Fruit fly (Drosophila melanogaster) whole organism, embryonic: ENCODE results near the gene gpp.
A peak's percentile ranks its signal among the peaks of the same experiment; 100 is the strongest.

ENCODE experiments used
- CG1024 ChIP-seq: fragments of 200-800 bp; sonication (Bioruptor generic); IDR thresholded peaks from 2 replicates; pipeline ENCODE4 v1.3.6; 2022; ENCODE audit warnings: missing biosample characterization, missing genetic modification characterization
- CG11695 ChIP-seq: fragments of 200-800 bp; sonication (Bioruptor generic); IDR thresholded peaks from 3 replicates; pipeline ENCODE4 v1.3.6; 2022; ENCODE audit warnings: missing biosample characterization, missing genetic modification characterization
- CG13424 ChIP-seq: fragments of 200-800 bp; sonication (Bioruptor generic); optimal IDR thresholded peaks from 2 replicates; lab custom pipeline; 2019; ENCODE audit warnings: missing biosample characterization, mild to moderate bottlenecking, missing genetic modification characterization, moderate library complexity
- CG13624 ChIP-seq: fragments of 200-800 bp; sonication (Bioruptor generic); optimal IDR thresholded peaks from 2 replicates; lab custom pipeline; 2016; ENCODE audit warnings: missing biosample characterization, missing genetic modification characterization
- CG14014 ChIP-seq: fragments of 200-800 bp; sonication (Bioruptor generic); IDR thresholded peaks from 2 replicates; pipeline ENCODE4 v1.3.6; 2022; ENCODE audit warnings: missing biosample characterization, missing genetic modification characterization
- CG15011 ChIP-seq: fragments of 200-800 bp; sonication (Bioruptor generic); optimal IDR thresholded peaks from 3 replicates; lab custom pipeline; 2018; ENCODE audit warnings: missing biosample characterization, mild to moderate bottlenecking, missing genetic modification characterization
- CG15514 ChIP-seq: fragments of 200-800 bp; sonication (Bioruptor generic); optimal IDR thresholded peaks from 3 replicates; lab custom pipeline; 2017; ENCODE audit warnings: missing biosample characterization, missing genetic modification characterization, mild to moderate bottlenecking, moderate library complexity, missing genetic modification reagents
- CG18619 ChIP-seq: fragments of 200-800 bp; sonication (Bioruptor generic); optimal IDR thresholded peaks from 3 replicates; lab custom pipeline; 2017; ENCODE audit warnings: missing biosample characterization, mild to moderate bottlenecking, missing genetic modification characterization
- CG2199 ChIP-seq: fragments of 200-800 bp; sonication (Bioruptor generic); IDR thresholded peaks from 3 replicates; pipeline ENCODE4 v1.3.6; 2022; ENCODE audit warnings: missing biosample characterization, missing genetic modification characterization
- CG2202 ChIP-seq: fragments of 200-800 bp; sonication (Bioruptor generic); optimal IDR thresholded peaks from 2 replicates; lab custom pipeline; 2018; ENCODE audit warnings: missing biosample characterization, mild to moderate bottlenecking, missing genetic modification characterization
- CG3163 ChIP-seq: fragments of 200-800 bp; sonication (Bioruptor generic); optimal IDR thresholded peaks from 3 replicates; lab custom pipeline; 2016; ENCODE audit warnings: missing biosample characterization, missing genetic modification characterization
- CG32772 ChIP-seq: fragments of 200-800 bp; sonication (Bioruptor generic); IDR thresholded peaks from 2 replicates; pipeline ENCODE4 v1.3.6; 2022; ENCODE audit warnings: missing biosample characterization, missing genetic modification characterization
- CG4820 ChIP-seq: fragments of 200-800 bp; sonication (Bioruptor generic); optimal IDR thresholded peaks from 3 replicates; lab custom pipeline; 2016; ENCODE audit warnings: missing biosample characterization, missing genetic modification characterization
- CG5245 ChIP-seq: fragments of 200-800 bp; sonication (Bioruptor generic); optimal IDR thresholded peaks from 3 replicates; lab custom pipeline; 2016; ENCODE audit warnings: missing biosample characterization, missing genetic modification characterization
- CG6813 ChIP-seq: fragments of 200-800 bp; sonication (Bioruptor generic); optimal IDR thresholded peaks from 2 replicates; lab custom pipeline; 2017; ENCODE audit warnings: missing biosample characterization, missing genetic modification characterization, mild to moderate bottlenecking, moderate library complexity, missing genetic modification reagents
- CG7963 ChIP-seq: fragments of 200-800 bp; sonication (Bioruptor generic); IDR thresholded peaks from 3 replicates; pipeline ENCODE4 v1.3.6; 2022; ENCODE audit warnings: missing biosample characterization, missing genetic modification characterization; ENCODE audit not compliant: partially characterized antibody
- CG8388 ChIP-seq: fragments of 200-800 bp; sonication (Bioruptor generic); optimal IDR thresholded peaks from 2 replicates; lab custom pipeline; 2019; ENCODE audit warnings: missing biosample characterization, mild to moderate bottlenecking, missing genetic modification characterization, moderate library complexity
- CG9215 ChIP-seq: fragments of 200-800 bp; sonication (Bioruptor generic); IDR thresholded peaks from 2 replicates; pipeline ENCODE4 v1.3.6; 2022; ENCODE audit warnings: missing biosample characterization, missing genetic modification characterization
- Camta ChIP-seq: fragments of 200-800 bp; sonication (Bioruptor generic); optimal IDR thresholded peaks from 2 replicates; lab custom pipeline; 2016; ENCODE audit warnings: missing biosample characterization, missing genetic modification characterization
- Chrac-16 ChIP-seq: fragments of 200-800 bp; sonication (Bioruptor generic); optimal IDR thresholded peaks from 3 replicates; lab custom pipeline; 2016; ENCODE audit warnings: missing biosample characterization, missing genetic modification characterization
- D ChIP-seq, 2 experiments: fragments of 200-800 bp in 1 of 2; fragments of >200 bp in 1 of 2; sonication (Bioruptor generic) in 1 of 2; optimal IDR thresholded peaks; 2 replicates in 1 of 2; 3 replicates in 1 of 2; lab custom pipeline; 2017; ENCODE audit warnings: mild to moderate bottlenecking in 1 of 2, missing biosample characterization in 1 of 2, missing genetic modification characterization in 1 of 2, missing genetic modification reagents in 1 of 2
- D19A ChIP-seq: fragments of 200-800 bp; optimal IDR thresholded peaks from 3 replicates; lab custom pipeline; 2019; ENCODE audit warnings: missing biosample characterization, mild to moderate bottlenecking, missing genetic modification characterization, moderate library complexity
- GATAe ChIP-seq: fragments of 200-800 bp; sonication (Bioruptor generic); conservative IDR thresholded peaks from 2 replicates; pipeline ENCODE4 v1.3.6; 2022; ENCODE audit warnings: missing biosample characterization, missing genetic modification characterization
- HLH4C ChIP-seq: fragments of 200-800 bp; sonication (Bioruptor generic); IDR thresholded peaks from 3 replicates; pipeline ENCODE4 v1.3.6; 2022; ENCODE audit warnings: missing biosample characterization, missing genetic modification characterization; ENCODE audit not compliant: partially characterized antibody
- HmgZ ChIP-seq: fragments of 200-800 bp; sonication (Bioruptor generic); optimal IDR thresholded peaks from 2 replicates; lab custom pipeline; 2018; ENCODE audit warnings: missing biosample characterization, mild to moderate bottlenecking, missing genetic modification characterization
- Lpt ChIP-seq: fragments of >200 bp; optimal IDR thresholded peaks from 2 replicates; lab custom pipeline; 2018; ENCODE audit warnings: missing biosample characterization, missing genetic modification characterization
- Meics ChIP-seq: fragments of 200-800 bp; sonication (Bioruptor generic); optimal IDR thresholded peaks from 2 replicates; lab custom pipeline; 2017; ENCODE audit warnings: missing biosample characterization, mild to moderate bottlenecking, missing genetic modification characterization
- Myb ChIP-seq: fragments of 200-800 bp; sonication (Bioruptor generic); optimal IDR thresholded peaks from 2 replicates; lab custom pipeline; 2016; ENCODE audit warnings: missing biosample characterization, missing genetic modification characterization
- Nf-YA ChIP-seq: fragments of 200-800 bp; sonication (Bioruptor generic); IDR thresholded peaks from 2 replicates; pipeline ENCODE4 v1.3.6; 2022; ENCODE audit warnings: missing biosample characterization, missing genetic modification characterization
- NfI ChIP-seq: fragments of 200-800 bp; sonication (Bioruptor generic); optimal IDR thresholded peaks from 3 replicates; lab custom pipeline; 2018; ENCODE audit warnings: missing biosample characterization, mild to moderate bottlenecking, missing genetic modification characterization, moderate library complexity
- Side ChIP-seq: fragments of 200-800 bp; sonication (Bioruptor generic); optimal IDR thresholded peaks from 2 replicates; lab custom pipeline; 2016; ENCODE audit warnings: missing biosample characterization, missing genetic modification characterization
- Sin3A ChIP-seq: fragments of >200 bp; optimal IDR thresholded peaks from 2 replicates; lab custom pipeline; 2018
- Ssrp ChIP-seq: fragments of 200-800 bp; sonication (Bioruptor generic); optimal IDR thresholded peaks from 2 replicates; lab custom pipeline; 2018; ENCODE audit warnings: missing biosample characterization, mild to moderate bottlenecking, missing genetic modification characterization, moderate library complexity
- Xbp1 ChIP-seq: fragments of 200-800 bp; sonication (Bioruptor generic); optimal IDR thresholded peaks from 3 replicates; lab custom pipeline; 2016; ENCODE audit warnings: missing biosample characterization, mild to moderate bottlenecking, missing genetic modification characterization
- ap ChIP-seq: fragments of 200-800 bp; sonication (Bioruptor generic); IDR thresholded peaks from 2 replicates; pipeline ENCODE4 v1.3.6; 2022; ENCODE audit warnings: missing biosample characterization, missing genetic modification characterization
- crp ChIP-seq, 2 experiments: fragments of 200-800 bp; sonication (Bioruptor generic); optimal IDR thresholded peaks; 2 replicates in 1 of 2; 3 replicates in 1 of 2; lab custom pipeline; 2017; ENCODE audit warnings: missing biosample characterization in 2 of 2, missing genetic modification characterization in 2 of 2, mild to moderate bottlenecking in 1 of 2, moderate library complexity in 1 of 2
- eyg ChIP-seq: fragments of 200-800 bp; sonication (Bioruptor generic); optimal IDR thresholded peaks from 3 replicates; lab custom pipeline; 2016; ENCODE audit warnings: missing biosample characterization, missing genetic modification characterization
- fd96Cb ChIP-seq: fragments of 200-800 bp; sonication (Bioruptor generic); optimal IDR thresholded peaks from 2 replicates; lab custom pipeline; 2018; ENCODE audit warnings: missing biosample characterization, mild to moderate bottlenecking, missing genetic modification characterization, moderate library complexity
- gce ChIP-seq: fragments of 200-800 bp; sonication (Bioruptor generic); IDR thresholded peaks from 3 replicates; pipeline ENCODE4 v1.3.6; 2022; ENCODE audit warnings: missing biosample characterization, missing genetic modification characterization
- gcm ChIP-seq: fragments of 200-800 bp; sonication (Bioruptor generic); optimal IDR thresholded peaks from 2 replicates; lab custom pipeline; 2019; ENCODE audit warnings: missing biosample characterization, mild to moderate bottlenecking, missing genetic modification characterization, moderate library complexity
- grau ChIP-seq: fragments of 200-800 bp; optimal IDR thresholded peaks from 3 replicates; lab custom pipeline; 2019; ENCODE audit warnings: missing biosample characterization, mild to moderate bottlenecking, missing genetic modification characterization, moderate library complexity
- hth ChIP-seq: fragments of >200 bp; optimal IDR thresholded peaks from 2 replicates; lab custom pipeline; 2017; ENCODE audit warnings: inconsistent platforms
- insv ChIP-seq, 2 experiments: fragments of 200-800 bp; sonication (Bioruptor generic); optimal IDR thresholded peaks; 3 replicates each; lab custom pipeline; 2016 to 2018; ENCODE audit warnings: missing biosample characterization in 2 of 2, missing genetic modification characterization in 2 of 2
- nerfin-1 ChIP-seq: fragments of 200-800 bp; sonication (Bioruptor generic); optimal IDR thresholded peaks from 3 replicates; lab custom pipeline; 2019; ENCODE audit warnings: missing biosample characterization, mild to moderate bottlenecking, missing genetic modification characterization, moderate library complexity
- peb ChIP-seq: fragments of 200-800 bp; sonication (Bioruptor generic); IDR thresholded peaks from 2 replicates; pipeline ENCODE4 v1.3.6; 2022; ENCODE audit warnings: missing biosample characterization, missing genetic modification characterization
- ro ChIP-seq: fragments of 200-800 bp; sonication (Bioruptor generic); IDR thresholded peaks from 2 replicates; pipeline ENCODE4 v1.3.6; 2022; ENCODE audit warnings: missing biosample characterization, missing genetic modification characterization
- salm ChIP-seq: fragments of 200-800 bp; sonication (Bioruptor generic); optimal IDR thresholded peaks from 2 replicates; lab custom pipeline; 2018; ENCODE audit warnings: missing biosample characterization, mild to moderate bottlenecking, missing genetic modification characterization
- sisA ChIP-seq: fragments of 200-800 bp; sonication (Bioruptor generic); IDR thresholded peaks from 2 replicates; pipeline ENCODE4 v1.3.6; 2022; ENCODE audit warnings: missing biosample characterization, missing genetic modification characterization
- vfl ChIP-seq: fragments of 200-800 bp; sonication (Bioruptor generic); optimal IDR thresholded peaks from 2 replicates; lab custom pipeline; 2016; ENCODE audit warnings: missing biosample characterization, missing genetic modification characterization

The gpp gene

dm6 chr3R:6427619-6428378 is 21.1 kb downstream of the gpp start (continued):
- peak; percentile 43 for TF ChIP-seq Camta (GFP tag; lab: Kevin White, UChicago)
- TF ChIP-seq Meics (GFP tag; lab: Kevin White, UChicago), result peak; percentile 64
- peak; percentile 89 for TF ChIP-seq nerfin-1 (tag; lab: Kevin White, UChicago)
- TF ChIP-seq Xbp1 (GFP tag; lab: Kevin White, UChicago), result peak; percentile 68
- peak; percentile 62 for TF ChIP-seq NfI (GFP tag; lab: Kevin White, UChicago)
- no peak for TF ChIP-seq insv (GFP tag; optimal IDR thresholded peaks at IDR 0.05; lab: Kevin White, UChicago)
- TF ChIP-seq GATAe (GFP tag; lab: Robert Waterston, UW), result no peak
- no peak for TF ChIP-seq hth (lab: Kevin White, UChicago)
- no peak for TF ChIP-seq CG7963 (GFP tag; lab: Robert Waterston, UW)
- TF ChIP-seq CG15011 (GFP tag; lab: Kevin White, UChicago), result peak; percentile 29
- peak; percentile 29 for TF ChIP-seq Myb (GFP tag; lab: Kevin White, UChicago)
- TF ChIP-seq vfl (GFP tag; lab: Kevin White, UChicago), result peak; percentile 34
- TF ChIP-seq CG18619 (GFP tag; lab: Kevin White, UChicago), result peak; percentile 47
- no peak for TF ChIP-seq Sin3A
- TF ChIP-seq HLH4C, result no peak
- TF ChIP-seq fd96Cb (tag; lab: Kevin White, UChicago), result peak; percentile 68
- peak; percentile 57 for TF ChIP-seq Ssrp (tag; lab: Kevin White, UChicago)
- TF ChIP-seq crp (GFP tag; optimal IDR thresholded peaks at IDR 0.05; lab: Kevin White, UChicago), result no peak
- TF ChIP-seq ap (GFP tag; lab: Robert Waterston, UW), result peak; percentile 47; the same call in 1 of the 2 replicates
- peak; percentile 65 for TF ChIP-seq Nf-YA
- TF ChIP-seq CG8388 (GFP tag; lab: Kevin White, UChicago), result peak; percentile 70
- TF ChIP-seq Lpt, result no peak
- peak; percentile 63 for TF ChIP-seq grau
- peak; percentile 36 for TF ChIP-seq Side (GFP tag; lab: Kevin White, UChicago)
- TF ChIP-seq CG4820, result peak; percentile 52
- peak; percentile 44 for TF ChIP-seq salm (tag; lab: Kevin White, UChicago)
- peak; percentile 65 for TF ChIP-seq D19A (tag; lab: Kevin White, UChicago)
- TF ChIP-seq CG3163 (GFP tag; lab: Kevin White, UChicago), result no peak
- TF ChIP-seq CG15514, result peak; percentile 12
- TF ChIP-seq CG2199 (GFP tag; lab: Robert Waterston, UW), result 0 out of 3 replicates have a peak, but pooled peaks have one; percentile 41
- TF ChIP-seq peb (GFP tag; lab: Robert Waterston, UW), result peak; percentile 61
- TF ChIP-seq CG13424 (tag; lab: Kevin White, UChicago), result peak; percentile 61
- TF ChIP-seq CG13624 (GFP tag; lab: Kevin White, UChicago), result peak; percentile 10
- peak; percentile 45 for TF ChIP-seq CG2202 (tag; lab: Kevin White, UChicago)
- TF ChIP-seq eyg (GFP tag; lab: Kevin White, UChicago), result peak; percentile 12
- peak; percentile 52 for TF ChIP-seq Chrac-16 (GFP tag; lab: Kevin White, UChicago)
- peak; percentile 42 for TF ChIP-seq CG9215
- peak; percentile 38; the same call in 1 of the 2 replicates for TF ChIP-seq CG14014
- peak; percentile 82 for TF ChIP-seq CG11695 (GFP tag; lab: Robert Waterston, UW)
- TF ChIP-seq gcm (GFP tag; lab: Kevin White, UChicago), result peak; percentile 27
- TF ChIP-seq sisA (GFP tag; lab: Robert Waterston, UW), result peak; percentile 86
- no peak for TF ChIP-seq CG5245
- no peak for TF ChIP-seq D (optimal IDR thresholded peaks at IDR 0.05; lab: Kevin White, UChicago)
- peak; percentile 73 for TF ChIP-seq D (GFP tag; optimal IDR thresholded peaks at IDR 0.05; lab: Kevin White, UChicago)
- TF ChIP-seq ro (GFP tag; lab: Robert Waterston, UW), result no peak; the same call in 1 of the 2 replicates
- TF ChIP-seq gce (GFP tag; lab: Robert Waterston, UW), result 0 out of 3 replicates have a peak, but pooled peaks have one; percentile 42
- TF ChIP-seq CG6813 (GFP tag; lab: Kevin White, UChicago), result peak; percentile 58
- peak; percentile 21 for TF ChIP-seq HmgZ (tag; lab: Kevin White, UChicago)
- peak; percentile 78 for TF ChIP-seq CG32772 (GFP tag; lab: Robert Waterston, UW)
- no peak for TF ChIP-seq CG1024 (GFP tag; lab: Robert Waterston, UW)
